Worm (Caenorhabditis elegans): Measurements from ENCODE around the gene brp-1.

- TF ChIP-seq unc-39 (tag; optimal IDR thresholded peaks at IDR 0.05) (no peak), ztf-11 (tag; optimal IDR thresholded peaks at IDR 0.05) (no peak)
Observed at ce11 chrIII:12002850-12003249, 17.5 kb upstream of the brp-1 start, which contains the start of gene Y56A3A.33.
